Fruit fly (Drosophila melanogaster) whole organism, prepupa: Measurements from ENCODE around the gene CG10222.

ENCODE experiments used
- Blimp-1 ChIP-seq: fragments of 200-800 bp; sonication (Bioruptor generic); optimal IDR thresholded peaks from 3 replicates; lab custom pipeline; 2017; ENCODE audit warnings: missing biosample characterization, missing genetic modification characterization, mild to moderate bottlenecking, moderate library complexity, missing genetic modification reagents
- CG10669 ChIP-seq: fragments of 200-800 bp; sonication (Bioruptor generic); optimal IDR thresholded peaks from 3 replicates; lab custom pipeline; 2018; ENCODE audit warnings: missing biosample characterization, mild to moderate bottlenecking, missing genetic modification characterization, moderate library complexity
- CG11294 ChIP-seq: fragments of 200-800 bp; sonication (Bioruptor generic); IDR thresholded peaks from 2 replicates; pipeline ENCODE4 v1.3.6; 2022; ENCODE audit warnings: missing biosample characterization, missing genetic modification characterization
- CG11762 ChIP-seq: fragments of 200-800 bp; sonication (Bioruptor generic); optimal IDR thresholded peaks from 3 replicates; lab custom pipeline; 2016; ENCODE audit warnings: missing biosample characterization, missing genetic modification characterization; ENCODE audit not compliant: insufficient read depth
- CG11902 ChIP-seq: fragments of 200-800 bp; sonication (Bioruptor generic); optimal IDR thresholded peaks from 3 replicates; lab custom pipeline; 2016; ENCODE audit warnings: missing biosample characterization, missing genetic modification characterization
- CG15336 ChIP-seq: fragments of 200-800 bp; sonication (Bioruptor generic); IDR thresholded peaks from 2 replicates; pipeline ENCODE4 v1.3.6; 2022; ENCODE audit warnings: missing biosample characterization, missing genetic modification characterization
- CG1621 ChIP-seq: fragments of 200-800 bp; sonication (Bioruptor generic); optimal IDR thresholded peaks from 3 replicates; lab custom pipeline; 2018; ENCODE audit warnings: missing biosample characterization, mild to moderate bottlenecking, missing genetic modification characterization
- CG31627 ChIP-seq: fragments of 200-800 bp; sonication (Bioruptor generic); optimal IDR thresholded peaks from 3 replicates; lab custom pipeline; 2016; ENCODE audit warnings: missing biosample characterization, missing genetic modification characterization
- CG32006 ChIP-seq: fragments of 200-800 bp; sonication (Bioruptor generic); optimal IDR thresholded peaks from 3 replicates; lab custom pipeline; 2017; ENCODE audit warnings: missing biosample characterization, mild to moderate bottlenecking, missing genetic modification characterization
- CG34406 ChIP-seq: fragments of 200-800 bp; sonication (Bioruptor generic); optimal IDR thresholded peaks from 3 replicates; lab custom pipeline; 2016; ENCODE audit warnings: missing biosample characterization, missing genetic modification characterization
- CG3919 ChIP-seq: fragments of 200-800 bp; sonication (Bioruptor generic); optimal IDR thresholded peaks from 3 replicates; lab custom pipeline; 2016; ENCODE audit warnings: missing biosample characterization, missing genetic modification characterization
- CG4318 ChIP-seq: fragments of 200-800 bp; sonication (Bioruptor generic); optimal IDR thresholded peaks from 3 replicates; lab custom pipeline; 2017; ENCODE audit warnings: missing biosample characterization, mild to moderate bottlenecking, missing genetic modification characterization
- CG6276 ChIP-seq: fragments of 200-800 bp; sonication (Bioruptor generic); optimal IDR thresholded peaks from 2 replicates; lab custom pipeline; 2017; ENCODE audit warnings: missing biosample characterization, mild to moderate bottlenecking, missing genetic modification characterization
- CG6808 ChIP-seq: fragments of 200-800 bp; sonication (Bioruptor generic); optimal IDR thresholded peaks from 3 replicates; lab custom pipeline; 2017; ENCODE audit warnings: missing biosample characterization, missing genetic modification characterization, mild to moderate bottlenecking, moderate library complexity, missing genetic modification reagents
- CG6854 ChIP-seq: fragments of 200-800 bp; sonication (Bioruptor generic); optimal IDR thresholded peaks from 2 replicates; lab custom pipeline; 2017; ENCODE audit warnings: missing biosample characterization, mild to moderate bottlenecking, missing genetic modification characterization
- CG7368 ChIP-seq: fragments of 200-800 bp; sonication (Bioruptor generic); optimal IDR thresholded peaks from 3 replicates; lab custom pipeline; 2016; ENCODE audit warnings: missing biosample characterization, missing genetic modification characterization
- CG8119 ChIP-seq: fragments of 200-800 bp; sonication (Bioruptor generic); IDR thresholded peaks from 3 replicates; pipeline ENCODE4 v1.3.6; 2022; ENCODE audit warnings: missing biosample characterization, missing genetic modification characterization
- CG8319 ChIP-seq: fragments of 200-800 bp; sonication (Bioruptor generic); optimal IDR thresholded peaks from 3 replicates; lab custom pipeline; 2016; ENCODE audit warnings: missing biosample characterization, missing genetic modification characterization
- CG8632 ChIP-seq: fragments of 200-800 bp; sonication (Bioruptor generic); optimal IDR thresholded peaks from 3 replicates; lab custom pipeline; 2016; ENCODE audit warnings: missing biosample characterization, missing genetic modification characterization
- CG9139 ChIP-seq: fragments of 200-800 bp; sonication (Bioruptor generic); optimal IDR thresholded peaks from 3 replicates; lab custom pipeline; 2017; ENCODE audit warnings: missing biosample characterization, mild to moderate bottlenecking, missing genetic modification characterization
- Eip75B ChIP-seq: fragments of 200-800 bp; sonication (Bioruptor generic); optimal IDR thresholded peaks from 3 replicates; lab custom pipeline; 2016; ENCODE audit warnings: missing biosample characterization, missing genetic modification characterization
- Eip78C ChIP-seq: fragments of 200-800 bp; sonication (Bioruptor generic); peaks from one replicate; lab custom pipeline; 2016; ENCODE audit warnings: missing biosample characterization, missing genetic modification characterization
- Eip93F ChIP-seq: fragments of 200-800 bp; sonication (Bioruptor generic); optimal IDR thresholded peaks from 2 replicates; lab custom pipeline; 2016; ENCODE audit warnings: missing biosample characterization, mild to moderate bottlenecking, missing genetic modification characterization
- Ets96B ChIP-seq: fragments of 200-800 bp; optimal IDR thresholded peaks from 2 replicates; lab custom pipeline; 2019; ENCODE audit warnings: missing biosample characterization, mild to moderate bottlenecking, missing genetic modification characterization, moderate library complexity
- Gug ChIP-seq: fragments of 200-800 bp; sonication (Bioruptor generic); IDR thresholded peaks from 2 replicates; pipeline ENCODE4 v1.3.6; 2022; ENCODE audit warnings: missing biosample characterization, missing genetic modification characterization
- Lpt ChIP-seq: fragments of 200-800 bp; sonication (Bioruptor generic); optimal IDR thresholded peaks from 3 replicates; lab custom pipeline; 2016; ENCODE audit warnings: missing biosample characterization, missing genetic modification characterization
- Met ChIP-seq: fragments of 200-800 bp; sonication (Bioruptor generic); optimal IDR thresholded peaks from 3 replicates; lab custom pipeline; 2016; ENCODE audit warnings: missing biosample characterization, missing genetic modification characterization
- OdsH ChIP-seq: fragments of 200-800 bp; sonication (Bioruptor generic); optimal IDR thresholded peaks from 3 replicates; lab custom pipeline; 2016; ENCODE audit warnings: missing biosample characterization, missing genetic modification characterization
- Smox ChIP-seq: fragments of 200-800 bp; sonication (Bioruptor generic); optimal IDR thresholded peaks from 3 replicates; lab custom pipeline; 2016; ENCODE audit warnings: missing biosample characterization, missing genetic modification characterization
- achi ChIP-seq: fragments of 200-800 bp; sonication (Bioruptor generic); optimal IDR thresholded peaks from 3 replicates; lab custom pipeline; 2016; ENCODE audit warnings: missing biosample characterization, missing genetic modification characterization
- cyc ChIP-seq: fragments of 200-800 bp; sonication (Bioruptor generic); optimal IDR thresholded peaks from 3 replicates; lab custom pipeline; 2016; ENCODE audit warnings: missing biosample characterization, missing genetic modification characterization
- dac ChIP-seq: fragments of 200-800 bp; sonication (Bioruptor generic); optimal IDR thresholded peaks from 2 replicates; lab custom pipeline; 2017; ENCODE audit warnings: missing biosample characterization, mild to moderate bottlenecking, missing genetic modification characterization
- dsx ChIP-seq: fragments of 200-800 bp; optimal IDR thresholded peaks from 3 replicates; lab custom pipeline; 2019; ENCODE audit warnings: missing biosample characterization, mild to moderate bottlenecking, missing genetic modification characterization, moderate library complexity; ENCODE audit not compliant: poor library complexity, severe bottlenecking
- esn ChIP-seq: fragments of 200-800 bp; sonication (Bioruptor generic); optimal IDR thresholded peaks from 2 replicates; lab custom pipeline; 2016; ENCODE audit warnings: missing biosample characterization, mild to moderate bottlenecking, missing genetic modification characterization, moderate library complexity
- fd59A ChIP-seq: fragments of 200-800 bp; sonication (Bioruptor generic); optimal IDR thresholded peaks from 2 replicates; lab custom pipeline; 2017; ENCODE audit warnings: missing biosample characterization, mild to moderate bottlenecking, missing genetic modification characterization, missing genetic modification reagents
- fd85E ChIP-seq: fragments of 200-800 bp; sonication (Bioruptor generic); optimal IDR thresholded peaks from 3 replicates; lab custom pipeline; 2016; ENCODE audit warnings: missing biosample characterization, missing genetic modification characterization
- fkh ChIP-seq: fragments of 200-800 bp; sonication (Bioruptor generic); optimal IDR thresholded peaks from 3 replicates; lab custom pipeline; 2017; ENCODE audit warnings: missing biosample characterization, mild to moderate bottlenecking, missing genetic modification characterization, moderate library complexity
- net ChIP-seq: fragments of 200-800 bp; sonication (Bioruptor generic); optimal IDR thresholded peaks from 3 replicates; lab custom pipeline; 2016; ENCODE audit warnings: missing biosample characterization, missing genetic modification characterization
- pdm3 ChIP-seq: fragments of 200-800 bp; sonication (Bioruptor generic); optimal IDR thresholded peaks from 3 replicates; lab custom pipeline; 2016; ENCODE audit warnings: missing biosample characterization, missing genetic modification characterization
- salr ChIP-seq, 2 experiments: fragments of 200-800 bp; sonication (Bioruptor generic); optimal IDR thresholded peaks; 3 replicates each; lab custom pipeline; 2016 to 2018; ENCODE audit warnings: missing biosample characterization in 2 of 2, missing genetic modification characterization in 2 of 2, mild to moderate bottlenecking in 1 of 2
- spab ChIP-seq: fragments of 200-800 bp; sonication (Bioruptor generic); optimal IDR thresholded peaks from 2 replicates; lab custom pipeline; 2017; ENCODE audit warnings: missing biosample characterization, mild to moderate bottlenecking, missing genetic modification characterization, missing genetic modification reagents
- ss ChIP-seq, 2 experiments: fragments of 200-800 bp; sonication (Bioruptor generic); optimal IDR thresholded peaks; 2 replicates in 1 of 2; 3 replicates in 1 of 2; lab custom pipeline; 2017 to 2018; ENCODE audit warnings: mild to moderate bottlenecking in 2 of 2, missing biosample characterization in 2 of 2, missing genetic modification characterization in 2 of 2, moderate library complexity in 1 of 2
- svp ChIP-seq: fragments of 200-800 bp; sonication (Bioruptor generic); peaks from one replicate; lab custom pipeline; 2016; ENCODE audit warnings: missing biosample characterization, missing genetic modification characterization
- topi ChIP-seq: fragments of 200-800 bp; sonication (Bioruptor generic); optimal IDR thresholded peaks from 3 replicates; lab custom pipeline; 2016; ENCODE audit warnings: missing biosample characterization, missing genetic modification characterization
- vri ChIP-seq: fragments of 200-800 bp; sonication (Bioruptor generic); optimal IDR thresholded peaks from 3 replicates; lab custom pipeline; 2016; ENCODE audit warnings: missing biosample characterization, mild to moderate bottlenecking, missing genetic modification characterization

The CG10222 gene

DNA sequence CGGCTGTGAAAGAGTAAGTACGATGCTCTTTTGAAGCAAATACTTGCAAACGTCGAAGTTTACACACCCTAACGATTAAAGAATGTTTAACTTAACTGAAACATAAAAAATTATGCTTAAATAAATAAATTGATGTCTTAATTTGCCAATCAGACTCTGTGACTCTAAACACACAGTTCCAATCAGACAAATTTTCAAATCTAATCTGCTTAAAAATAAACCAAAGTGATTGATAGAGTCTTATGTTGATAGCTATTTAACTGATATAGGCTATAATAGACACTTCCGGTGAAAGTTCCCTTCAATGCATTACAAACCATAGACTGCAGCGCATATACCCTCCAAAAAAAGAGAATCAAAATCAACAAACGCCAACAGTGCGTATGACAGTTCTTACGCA is 39.3 kb upstream of the CG10222 start (continued):
- TF ChIP-seq CG8319 (no peak), dsx (GFP tag; lab: Kevin White, UChicago) (no peak), fd85E (GFP tag; lab: Kevin White, UChicago) (no peak), Gug (GFP tag; lab: Robert Waterston, UW) (0 out of 2 replicates have a peak, but pooled peaks have one; percentile 19), CG32006 (GFP tag; lab: Kevin White, UChicago) (peak; percentile 70), topi (GFP tag; lab: Kevin White, UChicago) (peak; percentile 2), CG10669 (GFP tag; lab: Kevin White, UChicago) (no peak), achi (peak; percentile 28), Eip93F (GFP tag; lab: Kevin White, UChicago) (no peak), CG8119 (GFP tag; lab: Robert Waterston, UW) (peak; percentile 59; the same call in 2 of the 3 replicates), esn (GFP tag; lab: Kevin White, UChicago) (no peak), dac (GFP tag; lab: Kevin White, UChicago) (peak; percentile 23), CG8632 (GFP tag; lab: Kevin White, UChicago) (peak; percentile 5), fd59A (GFP tag; lab: Kevin White, UChicago) (no peak), CG1621 (no peak), Smox (GFP tag; lab: Kevin White, UChicago) (peak; percentile 21), CG9139 (GFP tag; lab: Kevin White, UChicago) (no peak), CG6808 (GFP tag; lab: Kevin White, UChicago) (peak; percentile 9), spab (GFP tag; lab: Kevin White, UChicago) (no peak), ss (GFP tag; optimal IDR thresholded peaks at IDR 0.05; lab: Kevin White, UChicago) (no peak), OdsH (GFP tag; lab: Kevin White, UChicago) (peak; percentile 46)
- TF ChIP-seq, all 60 proteins: peak for 35

DNA sequence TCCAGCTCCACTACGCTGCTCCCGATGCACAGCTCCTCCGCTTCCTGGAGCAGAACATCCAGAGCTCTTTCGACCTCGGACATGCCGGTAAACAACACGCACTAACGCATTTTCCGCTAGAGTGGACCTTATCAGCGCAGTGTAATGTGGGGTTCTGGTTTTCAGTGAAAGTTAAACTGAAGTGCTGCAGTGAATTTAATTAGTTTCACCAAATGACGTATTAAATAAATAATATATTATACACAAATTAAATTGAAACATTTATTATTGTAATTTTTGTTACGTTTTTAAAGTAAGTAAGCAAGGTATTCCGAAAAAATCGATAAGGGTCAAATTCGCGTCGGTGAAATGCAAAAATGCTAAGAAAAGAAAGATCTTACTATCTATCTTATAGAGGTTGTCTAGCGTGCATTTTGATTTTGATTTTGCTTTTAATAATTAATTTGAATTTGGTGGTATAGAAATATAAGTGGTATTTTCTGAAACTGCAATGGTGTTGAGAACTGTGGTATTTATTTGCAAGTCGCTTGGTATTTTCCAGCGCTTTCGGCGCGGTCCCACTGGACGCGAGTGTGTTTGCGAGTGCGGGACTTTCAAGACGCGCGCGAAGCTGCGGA is 38.0 kb upstream of the CG10222 start, which contains the start of the genes JMJD7 and CG10738:
Gene JMJD7, minus strand, starts transcription at position 107 of the 617 bp plus-strand sequence.
Gene CG10738, plus strand, starts transcription at position 594 of the 617 bp plus-strand sequence.
- TF ChIP-seq CG7368 (peak; percentile 56), Smox (GFP tag; lab: Kevin White, UChicago) (no peak), cyc (GFP tag; lab: Kevin White, UChicago) (peak; percentile 69), Eip75B (no peak), CG8319 (no peak), Lpt (peak; percentile 41), Eip78C (peak; percentile 60), CG1621 (no peak), Ets96B (tag; lab: Kevin White, UChicago) (peak; percentile 40), fd85E (GFP tag; lab: Kevin White, UChicago) (peak; percentile 10), CG10669 (GFP tag; lab: Kevin White, UChicago) (peak; percentile 78), dsx (GFP tag; lab: Kevin White, UChicago) (no peak), ss (GFP tag; optimal IDR thresholded peaks at IDR 0.05; lab: Kevin White, UChicago) (no peak), CG32006 (GFP tag; lab: Kevin White, UChicago) (peak; percentile 42), CG6854 (GFP tag; lab: Kevin White, UChicago) (peak; percentile 48), CG34406 (GFP tag; lab: Kevin White, UChicago) (no peak), esn (GFP tag; lab: Kevin White, UChicago) (peak; percentile 66), Met (GFP tag; lab: Kevin White, UChicago) (peak; percentile 76), Blimp-1 (GFP tag; lab: Kevin White, UChicago) (peak; percentile 81), salr (GFP tag; optimal IDR thresholded peaks at IDR 0.05; lab: Kevin White, UChicago) (peak in 1 of 2 experiments; percentile 34), CG11902 (GFP tag; lab: Kevin White, UChicago) (peak; percentile 66), fkh (GFP tag; lab: Kevin White, UChicago) (no peak), CG6276 (peak; percentile 26), CG3919 (peak; percentile 89), CG31627 (GFP tag; lab: Kevin White, UChicago) (peak; percentile 23), svp (GFP tag; lab: Kevin White, UChicago) (peak; percentile 81), CG8119 (GFP tag; lab: Robert Waterston, UW) (peak; percentile 38; the same call in 2 of the 3 replicates), pdm3 (GFP tag; lab: Kevin White, UChicago) (peak; percentile 49), CG11294 (peak; percentile 51; the same call in 1 of the 2 replicates), fd59A (GFP tag; lab: Kevin White, UChicago) (no peak), CG4318 (GFP tag; lab: Kevin White, UChicago) (peak; percentile 3), spab (GFP tag; lab: Kevin White, UChicago) (no peak), CG15336 (0 out of 2 replicates have a peak, but pooled peaks have one; percentile 18), CG6808 (GFP tag; lab: Kevin White, UChicago) (peak; percentile 36), dac (GFP tag; lab: Kevin White, UChicago) (no peak), CG11762 (peak; percentile 76), net (GFP tag; lab: Kevin White, UChicago) (peak; percentile 52), vri (no peak)
